Worm (Caenorhabditis elegans) whole organism, mixed stage, embryonic: ENCODE measurements around the gene Y42G9A.2.

Experiments
- ceh-39 ChIP-seq: fragments of 150-350 bp; optimal IDR thresholded peaks from 2 replicates; lab custom pipeline; 2014; ENCODE audit warnings: missing biosample characterization, missing genetic modification characterization
- elt-1 ChIP-seq: sonication (generic microtip); optimal IDR thresholded peaks from 2 replicates; lab custom pipeline; 2017; ENCODE audit warnings: missing genetic modification characterization, mild to moderate bottlenecking, missing compliant biosample characterization, antibody characterized with exemption, moderate library complexity, borderline replicate concordance; ENCODE audit not compliant: insufficient read depth
- lin-13 ChIP-seq: fragments of 150-350 bp; optimal IDR thresholded peaks from 2 replicates; lab custom pipeline; 2014; ENCODE audit warnings: missing biosample characterization, missing genetic modification characterization
- lin-32 ChIP-seq: fragments of 200-800 bp; sonication (Bioruptor generic); optimal IDR thresholded peaks from 2 replicates; lab custom pipeline; 2018; ENCODE audit warnings: mild to moderate bottlenecking, missing genetic modification characterization, missing compliant biosample characterization
- lsy-2 ChIP-seq: fragments of 150-350 bp; optimal IDR thresholded peaks from 2 replicates; lab custom pipeline; 2014; ENCODE audit warnings: missing biosample characterization, missing genetic modification characterization
- nhr-28 ChIP-seq: fragments of 150-350 bp; optimal IDR thresholded peaks from 2 replicates; lab custom pipeline; 2014; ENCODE audit warnings: missing biosample characterization, missing genetic modification characterization
- nhr-76 ChIP-seq: sonication (generic microtip); optimal IDR thresholded peaks from 2 replicates; lab custom pipeline; 2017; ENCODE audit warnings: missing biosample characterization, missing genetic modification characterization
- pha-4 ChIP-seq: fragments of 150-350 bp; optimal IDR thresholded peaks from 2 replicates; lab custom pipeline; 2018; ENCODE audit warnings: missing biosample characterization, missing genetic modification reagents, missing genetic modification characterization
- sem-2 ChIP-seq: fragments of 200-800 bp; sonication (Bioruptor generic); optimal IDR thresholded peaks from 2 replicates; lab custom pipeline; 2018; ENCODE audit warnings: mild to moderate bottlenecking, missing genetic modification characterization, missing compliant biosample characterization
- snpc-4 ChIP-seq: fragments of 150-350 bp; optimal IDR thresholded peaks from 2 replicates; lab custom pipeline; 2014; ENCODE audit warnings: missing biosample characterization, missing genetic modification characterization
- unc-62 ChIP-seq: fragments of 150-350 bp; optimal IDR thresholded peaks from 2 replicates; lab custom pipeline; 2014; ENCODE audit warnings: missing biosample characterization, missing genetic modification reagents, missing genetic modification characterization
- ztf-11 ChIP-seq: fragments of 150-350 bp; optimal IDR thresholded peaks from 2 replicates; lab custom pipeline; 2014; ENCODE audit warnings: missing biosample characterization, missing genetic modification characterization

DNA sequence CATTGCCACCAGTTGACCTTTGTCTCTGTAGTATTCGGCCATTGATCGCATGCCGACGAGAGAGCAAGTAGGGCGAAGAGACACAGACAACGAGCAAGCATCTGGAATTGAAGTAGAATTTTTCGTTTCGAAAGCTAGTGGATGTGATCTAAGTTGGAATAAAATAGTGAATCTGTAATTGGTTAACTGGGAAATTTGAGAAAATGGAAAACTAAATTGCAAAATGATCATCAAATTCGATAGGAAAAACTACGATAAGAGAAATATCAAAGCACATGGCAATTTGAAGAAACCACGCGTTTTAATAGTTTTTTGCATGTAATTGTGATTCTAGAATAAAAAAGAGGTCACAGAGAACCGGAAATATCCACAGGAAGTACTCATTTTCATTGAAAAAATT lies 28.8 kb downstream of the Y42G9A.2 start, which contains the start of gene F42A10.6:
- no peak for TF ChIP-seq unc-62 (GFP tag; lab: Kevin White, UChicago)
- TF ChIP-seq snpc-4 (tag; lab: Kevin White, UChicago) = no peak
- no peak for TF ChIP-seq lsy-2 (tag; lab: Kevin White, UChicago)
- TF ChIP-seq nhr-76 (tag; lab: Kevin White, UChicago) = no peak
- TF ChIP-seq ceh-39 (tag; lab: Kevin White, UChicago) = no peak
- TF ChIP-seq elt-1 (tag; lab: Kevin White, UChicago) = no peak
- no peak for TF ChIP-seq nhr-28 (tag; lab: Kevin White, UChicago)
- TF ChIP-seq sem-2 = no peak
- TF ChIP-seq lin-13 = no peak
- TF ChIP-seq lin-32 (GFP tag; lab: Kevin White, UChicago) = no peak
- no peak for TF ChIP-seq ztf-11
- no peak for TF ChIP-seq pha-4 (tag; lab: Kevin White, UChicago)
